Fruit fly (Drosophila melanogaster) S2 (cell line): Measurements from ENCODE around the gene Pino.

Experiments used
- CG8478 ChIP-seq: fragments of >200 bp; optimal IDR thresholded peaks from 2 replicates; lab custom pipeline; 2018
- CTCF ChIP-seq, 2 experiments: fragments of >200 bp; optimal IDR thresholded peaks; 2 replicates each; lab custom pipeline; 2018

dm6 chr2L:1066330-1066729, 62.4 kb downstream of the Pino start:
- no peak for TF ChIP-seq CG8478 (lab: Kevin White, UChicago)
- TF ChIP-seq CTCF (optimal IDR thresholded peaks at IDR 0.05; lab: Kevin White, UChicago) = no peak
